Worm (Caenorhabditis elegans): ENCODE data around the gene ZK262.8.

DNA sequence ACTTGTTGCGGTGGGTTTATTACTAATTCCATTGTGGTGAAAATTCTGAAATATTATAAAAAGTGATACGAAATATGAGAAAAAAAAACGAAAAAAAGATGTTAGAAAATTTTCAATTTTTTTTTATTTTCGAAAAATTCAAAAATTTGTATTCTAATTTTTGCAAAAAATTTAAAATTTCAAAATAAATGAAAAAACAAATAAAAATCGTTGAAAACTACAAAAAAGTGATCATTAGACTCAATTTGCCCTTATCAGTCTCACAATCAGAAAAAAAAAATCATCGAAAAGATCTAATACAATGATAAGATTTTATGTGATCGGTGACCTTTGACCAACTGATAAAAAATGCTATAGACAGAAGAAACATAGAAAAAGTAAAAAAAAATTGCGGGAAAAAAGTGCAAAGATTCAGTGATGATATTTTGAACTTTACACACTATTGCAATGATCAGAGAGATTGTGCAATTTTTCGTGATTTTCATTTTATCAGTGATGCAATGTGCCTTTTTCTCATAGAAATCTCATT lies 23.1 kb downstream of the ZK262.8 start, which contains the start of gene ZK228.3:
- no peak for TF ChIP-seq let-607 (tag; optimal IDR thresholded peaks at IDR 0.05)
- no peak for TF ChIP-seq ceh-91 (GFP tag; IDR thresholded peaks at IDR 0.05)
- TF ChIP-seq dpl-1 (GFP tag; optimal IDR thresholded peaks at IDR 0.05): no peak
- TF ChIP-seq madf-10 (tag; optimal IDR thresholded peaks at IDR 0.05): no peak
- no peak for TF ChIP-seq nhr-27 (tag; optimal IDR thresholded peaks at IDR 0.05)

Measured in whole organism, young adult.